Worm (Caenorhabditis elegans): Measurements from ENCODE around the gene ZC204.13.
"Not testable (repeated sequence)": the region's sequence is repeated elsewhere in the genome, so short reads cannot be mapped to it uniquely, and the experiment has no call there.

The ZC204.13 gene

DNA sequence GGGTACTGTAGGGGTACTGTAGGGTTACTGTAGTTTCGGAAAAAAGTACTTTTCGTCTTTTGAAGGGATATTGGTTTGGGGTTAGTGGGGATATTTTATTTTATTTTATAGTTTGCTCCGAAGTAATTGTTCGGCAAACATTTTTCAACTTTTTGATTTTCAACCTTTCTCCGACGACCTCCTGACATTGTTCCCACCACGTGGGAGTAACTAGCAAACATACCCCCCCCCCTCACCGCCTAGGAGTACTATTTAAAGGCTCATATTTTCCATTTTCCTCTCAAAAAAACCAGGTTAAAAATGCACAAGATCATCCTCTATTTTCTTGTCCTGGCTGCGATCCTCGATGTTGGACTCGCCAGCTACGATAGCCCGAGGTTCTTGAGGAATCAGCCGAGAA lies 5.2 kb upstream of the ZC204.13 start, which contains the start of gene srlf-29:
srlf-29 (plus strand) TSS at position 301 of the 400 bp plus-strand sequence.
- no peak for TF ChIP-seq unc-62 (GFP tag; optimal IDR thresholded peaks at IDR 0.05)

ce11 chrII:1663516-1663915 lies 2.7 kb upstream of the ZC204.13 start, which contains the start of gene duxl-1:
Gene duxl-1, plus strand, starts transcription at chrII:1663699.
- TF ChIP-seq unc-62 (GFP tag; optimal IDR thresholded peaks at IDR 0.05), result no peak

DNA sequence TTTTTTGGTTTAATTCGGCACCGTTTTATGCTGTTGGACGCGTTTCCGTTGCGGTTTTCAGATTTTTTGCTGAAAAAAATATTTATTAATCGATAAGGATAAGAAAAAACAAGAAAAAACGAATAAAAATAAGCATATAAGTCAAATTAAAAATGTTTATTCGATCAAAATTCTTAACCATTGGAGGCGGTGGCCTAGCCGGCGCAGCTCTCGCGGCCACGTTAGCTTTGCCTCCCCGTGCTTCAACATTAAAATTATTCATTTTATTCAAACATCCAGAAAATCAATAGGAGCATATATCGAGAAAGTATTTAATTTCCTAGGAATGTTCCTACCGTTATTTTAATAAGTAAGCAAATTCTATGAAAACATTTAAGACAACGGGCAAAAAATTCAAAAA lies 2.1 kb upstream of the ZC204.13 start, which contains the start of gene ZC204.14:
ZC204.14 (minus strand) TSS at position 69 of the 400 bp plus-strand sequence.
- TF ChIP-seq unc-62 (GFP tag; optimal IDR thresholded peaks at IDR 0.05), result no peak

- no peak for TF ChIP-seq unc-62 (GFP tag; optimal IDR thresholded peaks at IDR 0.05)
Measured at ce11 chrII:1657202-1657601, 3.6 kb downstream of the ZC204.13 start, which contains the start of gene ZC204.12. Gene ZC204.12, minus strand, starts transcription at chrII:1657302.

DNA sequence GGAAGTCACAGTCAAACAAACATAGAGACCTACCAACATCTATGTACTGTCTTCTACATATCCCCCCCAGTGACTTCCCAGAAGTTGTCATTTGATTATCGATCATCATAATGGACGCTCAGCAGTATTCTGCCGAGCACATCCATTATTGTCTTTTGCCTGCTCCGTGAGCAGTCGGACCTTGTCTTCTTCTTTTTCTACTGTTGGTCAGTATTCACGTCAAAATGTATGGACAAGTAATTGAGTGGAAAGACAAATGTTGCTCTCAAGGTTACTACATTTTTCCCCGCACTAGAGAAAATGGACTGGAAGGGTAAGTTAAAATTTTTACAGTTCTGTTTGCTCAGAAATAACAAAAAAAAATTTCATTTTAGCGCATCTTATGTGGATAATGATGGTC lies 5.9 kb downstream of the ZC204.13 start, which contains the start of gene btb-12:
btb-12 (plus strand) TSS at position 301 of the 400 bp plus-strand sequence.
- TF ChIP-seq unc-62 (GFP tag; optimal IDR thresholded peaks at IDR 0.05), result no peak

DNA sequence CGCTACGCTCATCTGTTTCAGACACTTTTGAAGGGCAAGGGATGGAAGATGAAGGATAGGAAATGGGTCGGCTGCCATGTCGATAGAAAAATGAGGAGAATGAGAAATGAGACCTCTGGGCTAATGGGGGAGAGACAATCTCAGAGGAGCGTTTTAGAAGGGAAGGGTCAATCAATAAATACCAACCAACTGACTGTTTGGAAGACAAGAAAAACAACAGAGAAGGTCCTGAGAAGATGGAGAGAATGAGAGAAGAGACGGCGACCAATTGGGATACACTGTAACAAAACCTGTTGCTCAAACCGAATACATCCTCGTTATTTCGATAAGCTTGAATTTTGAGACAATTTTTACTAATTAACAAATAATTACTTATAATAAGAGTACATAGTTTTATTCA lies 7.4 kb downstream of the ZC204.13 start, which contains the start of gene fbxb-15:
fbxb-15 (minus strand) TSS at position 101 of the 400 bp plus-strand sequence.
- no peak for TF ChIP-seq unc-62 (GFP tag; optimal IDR thresholded peaks at IDR 0.05)

- TF ChIP-seq unc-62 (GFP tag; optimal IDR thresholded peaks at IDR 0.05), result no peak
Measured at ce11 chrII:1651804-1652203, 9.0 kb downstream of the ZC204.13 start, which contains the start of gene fbxb-16. Gene fbxb-16, minus strand, starts transcription at chrII:1651904.

DNA sequence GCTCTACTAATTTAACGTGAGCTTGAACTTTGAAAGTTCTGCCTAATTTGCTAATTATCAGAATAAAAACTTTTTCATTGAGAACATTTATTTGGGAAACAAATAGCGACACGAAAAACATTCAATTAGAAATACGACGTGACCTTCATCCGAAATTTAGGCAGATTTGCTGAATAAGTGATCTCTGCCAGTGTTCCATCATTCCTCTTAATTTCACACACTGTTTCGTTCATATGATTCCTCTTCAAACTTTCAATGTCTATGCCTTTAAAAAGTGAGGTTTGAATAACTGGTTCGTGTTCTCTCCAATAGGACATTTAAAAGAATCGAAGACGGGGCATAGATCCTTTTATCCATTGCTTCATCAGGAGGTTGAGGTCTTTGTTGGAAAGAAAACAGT lies 10.3 kb downstream of the ZC204.13 start, which contains the start of gene fbxb-20:
fbxb-20 (minus strand) TSS at position 101 of the 400 bp plus-strand sequence.
- TF ChIP-seq unc-62 (GFP tag; optimal IDR thresholded peaks at IDR 0.05), result no peak

DNA sequence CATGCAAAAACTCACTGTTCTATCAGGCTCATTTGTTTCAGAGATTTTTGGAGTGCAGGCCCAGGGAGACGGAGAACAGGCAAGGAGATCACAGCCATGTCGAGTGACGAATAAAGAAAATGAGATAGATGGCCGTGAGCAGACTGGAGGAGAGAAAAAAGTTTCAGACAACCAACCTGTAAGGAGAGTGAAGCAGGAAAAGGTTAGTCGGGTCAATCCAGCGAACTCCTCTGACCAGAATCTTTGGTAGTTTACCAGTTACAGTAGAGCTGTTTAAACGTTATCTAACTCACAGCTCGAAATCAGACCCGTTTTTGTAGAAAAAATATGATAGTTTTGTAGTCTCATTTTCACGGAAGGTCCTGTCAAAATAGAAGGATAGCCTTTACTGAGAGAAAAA lies 12.0 kb downstream of the ZC204.13 start, which contains the start of gene fbxb-21:
fbxb-21 (minus strand) TSS at position 101 of the 400 bp plus-strand sequence.
- TF ChIP-seq unc-62 (GFP tag; optimal IDR thresholded peaks at IDR 0.05), result no peak

ce11 chrII:1646199-1646598 lies 14.6 kb downstream of the ZC204.13 start, which contains the start of gene ZC204.17:
Gene ZC204.17, minus strand, starts transcription at chrII:1646299.
- no peak for TF ChIP-seq unc-62 (GFP tag; optimal IDR thresholded peaks at IDR 0.05)

DNA sequence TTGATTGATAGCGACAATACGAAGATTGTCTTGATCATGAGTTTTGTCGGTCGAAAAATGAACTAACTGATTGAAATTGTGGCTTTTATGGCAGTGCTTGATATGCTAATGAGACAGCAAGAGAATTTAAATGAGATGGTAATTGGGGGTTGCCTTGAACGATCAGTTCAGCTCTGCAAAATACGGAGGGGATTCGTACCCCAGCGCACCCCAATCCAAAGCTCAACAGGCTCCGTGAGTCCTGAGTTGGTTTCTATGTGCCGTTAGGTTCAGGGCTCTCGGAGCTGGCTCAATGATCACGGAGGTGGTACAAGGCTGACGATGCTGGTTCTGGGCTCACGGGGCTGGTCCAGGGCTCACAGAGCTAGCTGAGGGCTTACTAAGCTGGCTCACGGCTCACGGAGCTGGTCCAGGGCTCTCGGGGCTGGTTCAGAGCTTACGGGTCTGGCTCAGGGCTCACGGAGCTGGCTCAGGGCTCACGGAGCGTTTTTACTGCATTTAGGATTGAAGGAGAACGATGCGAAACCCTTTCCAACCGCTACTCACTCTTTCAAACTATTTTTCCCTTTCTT lies 15.9 kb downstream of the ZC204.13 start, which contains the start of gene ZC204.6:
ZC204.6 (minus strand) TSS at position 51 of the 572 bp plus-strand sequence.
- no peak for TF ChIP-seq unc-62 (GFP tag; optimal IDR thresholded peaks at IDR 0.05)

DNA sequence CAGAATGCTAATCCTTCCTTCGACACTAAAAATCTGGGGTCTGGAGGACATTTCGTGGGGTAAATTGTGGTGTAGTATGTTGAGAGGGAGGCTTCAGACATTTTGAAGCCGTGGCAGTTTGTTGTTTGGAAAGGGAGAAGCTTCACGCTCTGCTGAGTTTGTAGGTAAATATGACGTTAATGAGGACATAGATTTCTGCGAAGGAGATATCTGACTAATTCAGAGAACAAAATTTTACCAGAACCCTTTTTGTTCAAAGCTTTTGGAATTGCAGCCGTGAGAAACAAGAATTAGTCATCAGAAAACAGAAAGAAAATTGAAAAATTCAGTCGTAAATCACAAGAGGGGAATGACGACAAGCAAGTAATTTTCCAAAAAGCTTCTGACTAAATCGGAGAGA lies 20.3 kb downstream of the ZC204.13 start, which contains the start of gene srh-72:
srh-72 (minus strand) TSS at position 101 of the 400 bp plus-strand sequence.
- TF ChIP-seq unc-62 (GFP tag; optimal IDR thresholded peaks at IDR 0.05), result no peak

ce11 chrII:1636392-1636791 lies 24.4 kb downstream of the ZC204.13 start, which contains the start of gene srg-20:
Gene srg-20, plus strand, starts transcription at chrII:1636692.
- not testable (repeated sequence) for TF ChIP-seq unc-62 (GFP tag; optimal IDR thresholded peaks at IDR 0.05)

- no peak for TF ChIP-seq unc-62 (GFP tag; optimal IDR thresholded peaks at IDR 0.05)
Measured at ce11 chrII:1635969-1636368, 24.8 kb downstream of the ZC204.13 start.

DNA sequence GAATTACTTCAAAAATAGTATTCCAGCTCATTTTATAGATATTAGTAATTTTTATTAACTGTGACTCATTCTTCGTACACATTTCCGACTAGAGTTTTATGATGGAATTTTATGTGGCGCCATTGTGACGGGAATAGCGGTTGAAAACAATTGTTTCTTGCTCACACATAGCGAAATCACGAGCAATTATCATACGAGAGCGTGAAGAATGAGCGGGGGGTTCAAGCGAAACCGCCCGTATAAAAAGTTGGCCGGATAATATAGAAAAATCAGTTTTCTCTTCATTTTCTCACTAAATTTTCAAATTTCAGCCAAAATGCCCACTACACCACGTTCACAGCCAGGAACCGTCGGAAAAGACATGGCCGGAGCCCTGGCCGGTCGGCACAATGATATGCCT lies 27.3 kb downstream of the ZC204.13 start, which contains the start of gene C08E3.1:
C08E3.1 (plus strand) TSS at position 301 of the 400 bp plus-strand sequence.
- TF ChIP-seq unc-62 (GFP tag; optimal IDR thresholded peaks at IDR 0.05), result not testable (repeated sequence)

DNA sequence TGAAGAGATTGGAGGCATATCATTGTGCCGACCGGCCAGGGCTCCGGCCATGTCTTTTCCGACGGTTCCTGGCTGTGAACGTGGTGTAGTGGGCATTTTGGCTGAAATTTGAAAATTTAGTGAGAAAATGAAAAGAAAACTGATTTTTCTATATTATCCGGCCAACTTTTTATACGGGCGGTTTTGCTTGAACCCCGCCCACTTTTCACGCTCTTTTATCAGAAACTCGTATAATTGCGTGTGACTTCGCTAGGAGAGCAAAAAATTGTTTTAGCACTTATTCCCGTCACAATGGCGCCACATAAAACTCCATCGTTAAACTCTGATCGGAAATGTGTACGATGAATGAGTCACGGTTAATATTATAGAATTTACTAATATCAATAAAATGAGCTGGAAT lies 28.6 kb downstream of the ZC204.13 start, which contains the start of gene C08E3.13:
C08E3.13 (minus strand) TSS at position 101 of the 400 bp plus-strand sequence.
- not testable (repeated sequence) for TF ChIP-seq unc-62 (GFP tag; optimal IDR thresholded peaks at IDR 0.05)

- not testable (repeated sequence) for TF ChIP-seq unc-62 (GFP tag; optimal IDR thresholded peaks at IDR 0.05)
Measured at ce11 chrII:1627783-1628182, 33.0 kb downstream of the ZC204.13 start, which contains the start of gene C08E3.15. Gene C08E3.15, minus strand, starts transcription at chrII:1627883.

Measured in whole organism, dauer.